Worm (Caenorhabditis elegans): ENCODE results near the gene srw-41.

srw-41 gene

DNA sequence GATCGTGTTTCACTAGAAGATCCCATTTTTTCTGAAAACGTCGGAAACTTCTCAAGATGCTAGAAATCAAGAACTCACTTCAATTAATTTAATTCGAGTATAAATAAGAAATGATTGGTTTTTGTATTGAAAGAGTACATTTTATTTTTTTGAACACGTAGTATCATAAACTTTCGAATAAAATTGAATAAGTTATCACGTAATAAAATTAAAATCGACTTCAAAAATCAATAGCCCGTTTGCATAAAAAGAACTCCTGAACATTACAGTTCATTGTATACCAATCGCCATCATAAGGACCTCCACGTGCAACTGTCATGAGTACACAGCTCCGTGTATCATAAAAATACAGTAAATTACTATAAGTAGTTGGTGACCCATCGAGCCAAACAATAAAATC is 36.4 kb downstream of the srw-41 start, which contains the start of gene T25E12.16:
Gene T25E12.16, minus strand, starts transcription at position 101 of the 400 bp plus-strand sequence.
- TF ChIP-seq ces-1 (GFP tag; optimal IDR thresholded peaks at IDR 0.05), result no peak
- no peak for TF ChIP-seq sptf-1 (tag; optimal IDR thresholded peaks at IDR 0.05)
- no peak for TF ChIP-seq zip-8 (tag; optimal IDR thresholded peaks at IDR 0.05)
- TF ChIP-seq ceh-83 (GFP tag; optimal IDR thresholded peaks at IDR 0.05), result no peak
- no peak for TF ChIP-seq nhr-28 (tag; optimal IDR thresholded peaks at IDR 0.05)
- no peak for TF ChIP-seq nhr-12 (tag; optimal IDR thresholded peaks at IDR 0.05)
- TF ChIP-seq snpc-4 (tag; optimal IDR thresholded peaks at IDR 0.05), result no peak
- TF ChIP-seq ceh-39 (tag; optimal IDR thresholded peaks at IDR 0.05), result no peak
- no peak for TF ChIP-seq lin-32 (GFP tag; optimal IDR thresholded peaks at IDR 0.05)
- no peak for TF ChIP-seq ham-2 (GFP tag; optimal IDR thresholded peaks at IDR 0.05)
- no peak for TF ChIP-seq sem-2 (GFP tag; optimal IDR thresholded peaks at IDR 0.05)

DNA sequence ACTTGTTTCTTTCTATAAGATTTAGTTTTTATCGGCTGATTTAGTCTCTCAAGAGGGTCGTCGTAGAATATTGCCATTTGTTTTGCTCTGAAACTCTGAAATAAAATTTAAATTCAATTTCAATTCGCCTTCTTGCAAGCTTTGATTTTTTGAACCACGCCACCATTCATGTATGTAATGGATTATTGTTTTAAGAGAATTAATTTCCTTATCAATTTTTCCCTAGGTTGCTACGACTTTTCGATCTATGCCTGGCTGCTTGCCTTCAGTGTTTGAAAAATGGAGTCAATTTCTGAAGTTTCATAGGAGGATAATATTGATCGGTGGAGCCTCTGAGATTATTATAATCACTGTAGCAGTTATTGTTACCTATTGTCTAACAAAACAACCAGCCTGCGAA is 38.2 kb downstream of the srw-41 start, which contains the start of the genes clec-38 and clec-34:
Gene clec-38, minus strand, starts transcription at position 101 of the 400 bp plus-strand sequence.
Gene clec-34, plus strand, starts transcription at position 248 of the 400 bp plus-strand sequence.
- TF ChIP-seq ztf-11 (tag; optimal IDR thresholded peaks at IDR 0.05) (no peak), nhr-28 (tag; optimal IDR thresholded peaks at IDR 0.05) (no peak), tbx-8 (GFP tag; optimal IDR thresholded peaks at IDR 0.05) (no peak), ceh-83 (GFP tag; optimal IDR thresholded peaks at IDR 0.05) (no peak), pha-4 (tag; optimal IDR thresholded peaks at IDR 0.05) (no peak), ceh-43 (GFP tag; optimal IDR thresholded peaks at IDR 0.05) (no peak), ces-1 (GFP tag; optimal IDR thresholded peaks at IDR 0.05) (no peak), lin-13 (tag; optimal IDR thresholded peaks at IDR 0.05) (no peak), hlh-1 (tag; optimal IDR thresholded peaks at IDR 0.05) (no peak), nhr-237 (tag; optimal IDR thresholded peaks at IDR 0.05) (no peak), nhr-2 (tag; optimal IDR thresholded peaks at IDR 0.05) (no peak), sem-2 (GFP tag; optimal IDR thresholded peaks at IDR 0.05) (no peak), snpc-4 (tag; optimal IDR thresholded peaks at IDR 0.05) (no peak), nhr-12 (tag; optimal IDR thresholded peaks at IDR 0.05) (no peak), bed-3 (GFP tag; optimal IDR thresholded peaks at IDR 0.05) (no peak), M03D4.4 (tag; optimal IDR thresholded peaks at IDR 0.05) (no peak), ceh-39 (tag; optimal IDR thresholded peaks at IDR 0.05) (no peak)

DNA sequence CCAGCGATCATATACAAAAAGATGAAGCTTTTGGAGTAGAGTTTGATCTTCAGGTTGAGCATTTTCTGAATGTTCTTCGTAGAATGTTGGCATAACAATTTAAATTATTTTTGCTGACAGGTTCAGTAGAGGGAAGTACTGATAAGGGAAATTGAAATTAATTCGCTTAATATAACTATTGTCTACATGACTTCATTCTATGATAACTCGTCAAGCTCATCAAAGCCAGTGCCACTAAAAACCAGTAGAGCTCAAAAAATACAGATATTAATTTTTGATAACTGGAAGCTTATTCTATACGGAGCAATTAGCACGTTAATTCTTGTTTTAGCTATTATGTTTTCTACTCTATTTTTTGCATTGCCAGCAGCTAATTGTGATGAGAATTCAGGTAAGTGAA is 41.8 kb downstream of the srw-41 start, which contains the start of the genes clec-29 and clec-39:
Gene clec-29, minus strand, starts transcription at position 101 of the 400 bp plus-strand sequence.
Gene clec-39, plus strand, starts transcription at position 169 of the 400 bp plus-strand sequence.
- TF ChIP-seq elt-1 (tag; optimal IDR thresholded peaks at IDR 0.05; ENCODE audit: borderline replicate concordance, insufficient read depth), result no peak
- TF ChIP-seq mls-2 (tag; optimal IDR thresholded peaks at IDR 0.05), result no peak
- no peak for TF ChIP-seq flh-1 (GFP tag; optimal IDR thresholded peaks at IDR 0.05)
- TF ChIP-seq ceh-43 (GFP tag; optimal IDR thresholded peaks at IDR 0.05), result no peak
- no peak for TF ChIP-seq M03D4.4 (tag; optimal IDR thresholded peaks at IDR 0.05)
- no peak for TF ChIP-seq sem-2 (GFP tag; optimal IDR thresholded peaks at IDR 0.05)
- no peak for TF ChIP-seq drap-1 (GFP tag; optimal IDR thresholded peaks at IDR 0.05)
- TF ChIP-seq tbx-8 (GFP tag; optimal IDR thresholded peaks at IDR 0.05), result no peak
- TF ChIP-seq sptf-1 (tag; optimal IDR thresholded peaks at IDR 0.05), result no peak
- TF ChIP-seq pha-4 (tag; optimal IDR thresholded peaks at IDR 0.05), result no peak
- TF ChIP-seq unc-62 (GFP tag; optimal IDR thresholded peaks at IDR 0.05), result no peak
- TF ChIP-seq blmp-1 (tag; optimal IDR thresholded peaks at IDR 0.05), result no peak
- no peak for TF ChIP-seq unc-39 (tag; optimal IDR thresholded peaks at IDR 0.05)
- TF ChIP-seq elt-3 (tag; optimal IDR thresholded peaks at IDR 0.05), result no peak
- no peak for TF ChIP-seq ceh-83 (GFP tag; optimal IDR thresholded peaks at IDR 0.05)
- no peak for TF ChIP-seq mab-5 (tag; optimal IDR thresholded peaks at IDR 0.05)
- TF ChIP-seq mep-1 (tag; optimal IDR thresholded peaks at IDR 0.05), result no peak
- TF ChIP-seq hlh-1 (tag; optimal IDR thresholded peaks at IDR 0.05), result no peak

DNA sequence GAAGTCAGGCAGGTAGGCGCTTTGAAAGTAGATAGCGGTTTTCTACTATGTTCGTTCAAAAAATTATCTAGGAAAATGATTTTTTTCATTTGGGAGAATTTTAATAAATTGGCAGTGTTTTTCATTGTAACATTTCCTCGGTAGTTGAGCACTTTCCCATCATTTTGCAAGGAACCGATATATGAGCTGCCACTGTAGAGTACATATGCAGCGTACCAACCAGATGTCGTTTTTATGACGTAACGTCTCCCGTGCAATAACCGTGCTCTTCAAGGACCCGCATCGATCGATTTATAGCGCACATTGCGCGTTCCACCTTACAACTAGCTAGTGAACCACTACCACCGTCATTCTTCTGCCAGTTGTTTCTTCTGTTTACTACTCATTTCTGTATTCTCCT is 44.8 kb downstream of the srw-41 start, which contains the start of gene T25E12.6:
Gene T25E12.6, plus strand, starts transcription at position 301 of the 400 bp plus-strand sequence.
- TF ChIP-seq cnd-1 (tag; optimal IDR thresholded peaks at IDR 0.05) (peak; percentile 46), mab-5 (tag; optimal IDR thresholded peaks at IDR 0.05) (no peak), zip-8 (tag; optimal IDR thresholded peaks at IDR 0.05) (peak; percentile 41), ztf-11 (tag; optimal IDR thresholded peaks at IDR 0.05) (no peak), ceh-39 (tag; optimal IDR thresholded peaks at IDR 0.05) (peak; percentile 25)

DNA sequence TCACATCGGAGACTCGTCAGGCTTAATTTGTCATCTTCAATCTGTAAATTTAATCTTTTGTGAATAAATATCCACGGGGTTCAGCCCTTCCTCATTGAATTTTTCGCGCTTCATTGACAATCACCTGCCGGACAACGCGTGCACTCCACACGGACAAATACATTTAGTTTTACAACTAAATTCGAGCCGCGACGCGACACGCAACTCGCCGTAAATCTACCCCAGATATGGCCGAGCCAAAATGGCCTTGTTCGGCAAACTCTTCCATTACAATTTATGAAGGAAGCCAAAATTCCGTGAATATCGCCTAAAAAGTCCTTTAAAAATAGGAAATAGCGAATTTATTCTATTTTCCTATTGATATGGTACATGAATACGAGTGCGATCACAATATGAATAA is 47.5 kb downstream of the srw-41 start:
- TF ChIP-seq snpc-4 (tag; optimal IDR thresholded peaks at IDR 0.05) (no peak), lsy-2 (tag; optimal IDR thresholded peaks at IDR 0.05) (no peak), cnd-1 (tag; optimal IDR thresholded peaks at IDR 0.05) (no peak), ztf-11 (tag; optimal IDR thresholded peaks at IDR 0.05) (no peak), lin-32 (GFP tag; optimal IDR thresholded peaks at IDR 0.05) (no peak), mls-2 (tag; optimal IDR thresholded peaks at IDR 0.05) (no peak), nhr-28 (tag; optimal IDR thresholded peaks at IDR 0.05) (no peak), drap-1 (GFP tag; optimal IDR thresholded peaks at IDR 0.05) (no peak), nhr-237 (tag; optimal IDR thresholded peaks at IDR 0.05) (no peak), zip-8 (tag; optimal IDR thresholded peaks at IDR 0.05) (no peak), ceh-39 (tag; optimal IDR thresholded peaks at IDR 0.05) (no peak)

Data from whole organism, mixed stage, embryonic.